Worm (Caenorhabditis elegans): ENCODE results near the gene C27D6.12.

ce11 chrII:5161102-5161501 lies 16.7 kb downstream of the C27D6.12 start, which contains the start of gene C27D6.11:
- no peak for TF ChIP-seq elt-1 (tag; optimal IDR thresholded peaks at IDR 0.05; ENCODE audit: borderline replicate concordance, insufficient read depth)
- no peak for TF ChIP-seq snpc-4 (tag; optimal IDR thresholded peaks at IDR 0.05)
- no peak for TF ChIP-seq unc-62 (GFP tag; optimal IDR thresholded peaks at IDR 0.05)
- TF ChIP-seq ces-1 (GFP tag; optimal IDR thresholded peaks at IDR 0.05) = no peak
- TF ChIP-seq ceh-39 (tag; optimal IDR thresholded peaks at IDR 0.05) = no peak
- TF ChIP-seq nhr-76 (tag; optimal IDR thresholded peaks at IDR 0.05) = no peak
- TF ChIP-seq flh-1 (GFP tag; optimal IDR thresholded peaks at IDR 0.05) = no peak
- no peak for TF ChIP-seq unc-39 (tag; optimal IDR thresholded peaks at IDR 0.05)
- no peak for TF ChIP-seq ztf-11 (tag; optimal IDR thresholded peaks at IDR 0.05)
